Worm (Caenorhabditis elegans): ENCODE results near the gene srh-62.

Gene srh-62

DNA sequence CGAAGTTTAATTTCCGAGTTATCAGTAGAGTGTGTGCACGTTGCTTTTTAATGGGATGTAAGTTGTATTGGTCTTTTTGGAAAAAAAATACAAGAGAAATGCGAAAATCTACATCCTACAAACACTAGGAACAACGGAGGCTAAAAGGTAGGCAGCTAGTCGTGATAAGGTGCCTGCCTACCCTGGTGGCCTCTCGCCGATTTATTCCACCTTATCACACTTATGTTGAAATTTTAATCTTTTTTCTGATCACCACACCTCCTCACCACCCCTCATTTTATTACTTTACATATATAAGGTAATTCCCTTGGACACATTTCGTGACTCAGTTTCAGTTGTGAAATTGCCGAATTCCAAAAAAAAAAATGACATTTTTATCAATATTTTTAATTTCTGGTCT lies 19.2 kb upstream of the srh-62 start, which contains the start of gene dod-20:
Gene dod-20, plus strand, starts transcription at position 301 of the 400 bp plus-strand sequence.
- TF ChIP-seq zag-1 (tag; optimal IDR thresholded peaks at IDR 0.05), result no peak
- no peak for TF ChIP-seq lin-15B (tag; optimal IDR thresholded peaks at IDR 0.05)

DNA sequence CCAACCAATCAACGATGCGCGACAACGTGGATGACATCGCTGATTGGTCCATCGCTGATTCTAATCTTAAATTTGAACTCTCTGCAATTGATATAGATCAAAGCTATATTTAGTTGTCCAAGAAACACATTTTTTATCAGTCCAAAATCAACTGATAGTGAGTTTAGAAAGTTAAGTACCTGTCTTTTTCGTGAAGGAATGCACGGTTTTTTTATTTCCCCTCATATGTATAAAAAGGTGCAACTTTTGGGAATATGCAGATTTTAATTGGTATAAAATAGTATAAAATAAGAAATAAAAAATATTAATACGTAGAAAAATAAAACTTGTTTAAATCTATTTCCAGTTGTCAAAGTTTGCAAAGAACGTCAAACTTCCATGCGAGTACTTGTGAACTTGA lies 15.5 kb upstream of the srh-62 start, which contains the start of gene Y39D8A.1:
Gene Y39D8A.1, plus strand, starts transcription at position 301 of the 400 bp plus-strand sequence.
- no peak for TF ChIP-seq efl-1 (optimal IDR thresholded peaks at IDR 0.05)
- TF ChIP-seq efl-1 (GFP tag; optimal IDR thresholded peaks at IDR 0.05 in 1 of 2), result peak in 1 of 2 experiments; percentile 32
- no peak for TF ChIP-seq dsc-1 (tag; optimal IDR thresholded peaks at IDR 0.05)
- TF ChIP-seq xbp-1 (tag; optimal IDR thresholded peaks at IDR 0.05), result no peak
- no peak for TF ChIP-seq nhr-19 (GFP tag; conservative IDR thresholded peaks at IDR 0.05)

DNA sequence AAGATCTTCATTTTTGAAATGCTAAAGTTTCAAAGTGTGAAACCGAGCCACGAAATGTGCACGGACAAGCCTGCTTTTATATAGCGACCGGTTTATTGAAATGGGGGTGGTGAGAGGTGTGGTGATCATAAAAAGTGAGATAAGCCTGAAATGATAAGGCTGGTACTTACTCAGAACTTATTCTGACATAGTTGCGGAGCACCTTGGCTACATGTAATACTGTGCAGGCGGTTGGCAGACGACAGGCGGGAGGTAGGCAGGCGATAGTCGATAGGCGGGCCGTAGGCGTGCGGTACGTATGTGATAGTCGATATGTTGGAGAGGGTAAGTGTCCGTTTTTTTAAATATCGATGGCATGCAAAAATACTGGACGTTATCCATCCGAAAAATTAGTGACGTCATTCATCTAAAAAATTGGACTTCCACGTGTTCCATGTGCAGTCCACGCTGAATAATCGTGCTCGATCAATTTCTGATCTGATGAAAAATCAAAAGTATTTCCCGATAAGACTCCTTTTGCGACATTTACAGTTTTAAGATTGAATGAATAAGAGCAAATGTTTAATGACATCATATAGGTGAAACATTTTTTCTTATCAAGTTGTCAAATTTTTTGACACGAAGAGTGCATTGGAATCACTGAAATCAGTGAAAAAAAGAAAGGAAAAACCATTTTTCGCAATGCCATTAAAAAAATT lies 14.9 kb upstream of the srh-62 start, which contains the start of gene irg-8:
Gene irg-8, minus strand, starts transcription at position 51 of the 698 bp plus-strand sequence.
- peak; percentile 44 for TF ChIP-seq elt-2 (tag; optimal IDR thresholded peaks at IDR 0.05)
- TF ChIP-seq nhr-90 (tag; optimal IDR thresholded peaks at IDR 0.05; ENCODE audit: poor library complexity), result no peak

DNA sequence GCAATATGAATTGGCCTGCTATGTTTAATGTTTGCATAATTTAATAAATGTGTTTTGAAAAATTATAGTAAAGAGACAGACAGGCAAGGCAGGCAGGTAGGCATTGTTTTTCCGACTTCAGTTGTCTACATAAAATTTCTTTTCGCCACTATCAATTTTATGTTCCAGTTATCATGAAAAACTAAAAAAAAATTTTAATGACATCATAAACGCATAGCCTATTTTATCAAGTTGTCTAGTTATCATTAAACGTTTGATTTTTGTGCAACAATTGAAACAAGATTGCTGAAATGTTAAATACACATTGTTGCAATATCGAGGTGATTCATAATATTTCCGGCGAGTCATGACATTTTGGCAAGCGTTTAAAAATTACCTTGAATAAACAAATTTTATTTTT lies 12.1 kb upstream of the srh-62 start:
- TF ChIP-seq mep-1 (tag; optimal IDR thresholded peaks at IDR 0.05), result no peak
- TF ChIP-seq efl-1 (optimal IDR thresholded peaks at IDR 0.05), result no peak
- TF ChIP-seq efl-1 (GFP tag; optimal IDR thresholded peaks at IDR 0.05 in 1 of 2), result peak in 1 of 2 experiments; percentile 75
- TF ChIP-seq tlp-1 (tag; optimal IDR thresholded peaks at IDR 0.05), result peak; percentile 41
- TF ChIP-seq ceh-82 (tag; optimal IDR thresholded peaks at IDR 0.05), result no peak
- no peak for TF ChIP-seq dpl-1 (GFP tag; optimal IDR thresholded peaks at IDR 0.05)
- no peak for TF ChIP-seq fkh-4 (tag; optimal IDR thresholded peaks at IDR 0.05; ENCODE audit: borderline replicate concordance)
- no peak for TF ChIP-seq nhr-77 (tag; optimal IDR thresholded peaks at IDR 0.05)
- TF ChIP-seq elt-2 (tag; optimal IDR thresholded peaks at IDR 0.05), result peak; percentile 37
- TF ChIP-seq C04F5.9 (tag; optimal IDR thresholded peaks at IDR 0.05), result no peak

- TF ChIP-seq tbx-2 (tag; optimal IDR thresholded peaks at IDR 0.05), result no peak
- no peak for TF ChIP-seq ceh-90 (tag; optimal IDR thresholded peaks at IDR 0.05)
- TF ChIP-seq elt-3 (tag; optimal IDR thresholded peaks at IDR 0.05), result no peak
- peak; percentile 63 for TF ChIP-seq elt-2 (tag; optimal IDR thresholded peaks at IDR 0.05)
- TF ChIP-seq nhr-12 (tag; optimal IDR thresholded peaks at IDR 0.05), result no peak
- no peak for TF ChIP-seq fkh-10 (GFP tag; optimal IDR thresholded peaks at IDR 0.05)
Measured at ce11 chrV:414630-415029, 11.7 kb upstream of the srh-62 start, which contains the start of gene dod-19. dod-19 (minus strand) TSS chrV:414759.

DNA sequence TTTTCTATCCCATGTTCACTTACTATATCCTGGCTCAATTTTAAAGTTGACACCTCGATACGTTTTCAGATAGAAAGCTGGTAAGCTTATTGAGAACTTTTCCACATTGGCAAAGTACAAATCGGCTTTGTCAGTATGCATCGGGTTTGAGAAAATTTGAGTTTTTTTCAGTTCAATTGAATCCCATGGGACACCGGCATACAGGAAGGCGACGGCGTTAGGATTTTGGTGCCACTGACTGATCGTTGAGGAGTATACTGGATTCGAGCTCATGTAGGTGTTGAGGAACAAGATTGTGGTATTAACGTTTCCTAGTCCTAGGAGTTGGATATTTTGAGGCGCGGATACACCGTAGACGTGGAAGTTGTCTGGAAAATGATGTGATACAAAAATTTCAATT lies 9.9 kb upstream of the srh-62 start:
- TF ChIP-seq mef-2 (tag; optimal IDR thresholded peaks at IDR 0.05) (no peak), lin-15B (tag; optimal IDR thresholded peaks at IDR 0.05) (no peak), nhr-76 (tag; optimal IDR thresholded peaks at IDR 0.05) (no peak), mdl-1 (tag; optimal IDR thresholded peaks at IDR 0.05) (no peak), ama-1 (optimal IDR thresholded peaks at IDR 0.05) (no peak), lin-39 (tag; optimal IDR thresholded peaks at IDR 0.05) (no peak), sptf-1 (tag; optimal IDR thresholded peaks at IDR 0.05) (no peak), nhr-77 (tag; optimal IDR thresholded peaks at IDR 0.05) (no peak), unc-62 (GFP tag; optimal IDR thresholded peaks at IDR 0.05) (no peak), hlh-4 (tag; optimal IDR thresholded peaks at IDR 0.05) (no peak), ceh-63 (GFP tag; optimal IDR thresholded peaks at IDR 0.05) (no peak), lin-14 (GFP tag; optimal IDR thresholded peaks at IDR 0.05) (no peak), grh-1 (GFP tag; IDR thresholded peaks at IDR 0.05) (no peak), ces-1 (GFP tag; optimal IDR thresholded peaks at IDR 0.05) (no peak), pqm-1 (tag; optimal IDR thresholded peaks at IDR 0.05) (no peak), F16B12.6 (tag; optimal IDR thresholded peaks at IDR 0.05) (no peak), dpl-1 (GFP tag; optimal IDR thresholded peaks at IDR 0.05) (no peak), unc-30 (tag; optimal IDR thresholded peaks at IDR 0.05) (no peak), sup-37 (GFP tag; optimal IDR thresholded peaks at IDR 0.05) (no peak), ceh-82 (tag; optimal IDR thresholded peaks at IDR 0.05) (no peak)
